Worm (Caenorhabditis elegans): Measurements from ENCODE around the gene clr-1.

clr-1 gene

DNA sequence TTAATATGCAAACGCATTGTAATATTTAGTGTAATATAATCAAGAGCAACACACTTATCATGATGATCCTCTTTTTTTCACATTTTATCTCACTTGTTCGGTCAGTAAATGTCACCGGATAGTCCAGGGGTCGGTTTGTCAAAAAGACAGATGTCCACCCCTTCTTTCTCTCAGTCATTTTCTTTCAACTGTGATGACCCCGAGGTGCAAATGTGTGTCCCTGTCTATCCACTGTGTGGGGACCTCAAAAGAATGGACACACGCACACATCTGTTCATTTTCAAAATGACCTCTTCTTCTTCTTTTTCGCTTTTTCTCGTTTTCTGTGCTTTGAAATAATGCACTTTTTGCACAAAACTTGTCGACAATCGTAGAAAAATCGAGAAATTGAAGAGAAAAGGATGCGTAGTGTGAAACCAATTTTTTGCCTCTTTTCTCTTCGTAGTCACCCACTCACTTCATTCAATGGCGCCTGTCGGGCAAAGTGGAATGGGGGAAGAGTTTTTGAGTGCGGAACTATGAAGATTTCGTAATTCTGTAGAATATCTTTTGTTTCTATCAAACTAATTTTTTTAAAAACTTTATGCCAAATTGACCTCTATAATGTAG, 2.4 kb upstream of the clr-1 start:
- TF ChIP-seq ceh-43 (GFP tag; optimal IDR thresholded peaks at IDR 0.05) (no peak), mab-5 (tag; optimal IDR thresholded peaks at IDR 0.05) (no peak), nhr-2 (tag; optimal IDR thresholded peaks at IDR 0.05) (peak; percentile 98), nhr-76 (tag; optimal IDR thresholded peaks at IDR 0.05) (no peak), mep-1 (tag; optimal IDR thresholded peaks at IDR 0.05) (no peak), drap-1 (GFP tag; optimal IDR thresholded peaks at IDR 0.05) (no peak), cnd-1 (tag; optimal IDR thresholded peaks at IDR 0.05) (peak; percentile 41), ces-1 (GFP tag; optimal IDR thresholded peaks at IDR 0.05) (no peak), zip-8 (tag; optimal IDR thresholded peaks at IDR 0.05) (no peak), sem-2 (GFP tag; optimal IDR thresholded peaks at IDR 0.05) (no peak), hlh-1 (tag; optimal IDR thresholded peaks at IDR 0.05) (peak; percentile 47), M03D4.4 (tag; optimal IDR thresholded peaks at IDR 0.05) (no peak), elt-3 (tag; optimal IDR thresholded peaks at IDR 0.05) (no peak), pha-4 (tag; optimal IDR thresholded peaks at IDR 0.05) (no peak), ceh-39 (tag; optimal IDR thresholded peaks at IDR 0.05) (no peak), lin-13 (tag; optimal IDR thresholded peaks at IDR 0.05) (no peak), nhr-237 (tag; optimal IDR thresholded peaks at IDR 0.05) (no peak), unc-62 (GFP tag; optimal IDR thresholded peaks at IDR 0.05) (no peak), lin-32 (GFP tag; optimal IDR thresholded peaks at IDR 0.05) (peak; percentile 24)

- TF ChIP-seq pha-4 (tag; optimal IDR thresholded peaks at IDR 0.05) (no peak), sptf-1 (tag; optimal IDR thresholded peaks at IDR 0.05) (no peak), elt-3 (tag; optimal IDR thresholded peaks at IDR 0.05) (no peak), lin-32 (GFP tag; optimal IDR thresholded peaks at IDR 0.05) (no peak), lin-13 (tag; optimal IDR thresholded peaks at IDR 0.05) (peak; percentile 42), nhr-237 (tag; optimal IDR thresholded peaks at IDR 0.05) (peak; percentile 34), unc-120 (tag; optimal IDR thresholded peaks at IDR 0.05; ENCODE audit: poor library complexity, severe bottlenecking) (no peak), ceh-43 (GFP tag; optimal IDR thresholded peaks at IDR 0.05) (no peak), ztf-11 (tag; optimal IDR thresholded peaks at IDR 0.05) (no peak), tbx-8 (GFP tag; optimal IDR thresholded peaks at IDR 0.05) (no peak), blmp-1 (tag; optimal IDR thresholded peaks at IDR 0.05) (no peak), nhr-76 (tag; optimal IDR thresholded peaks at IDR 0.05) (no peak), nhr-28 (tag; optimal IDR thresholded peaks at IDR 0.05) (no peak), ham-2 (GFP tag; optimal IDR thresholded peaks at IDR 0.05) (no peak), sem-2 (GFP tag; optimal IDR thresholded peaks at IDR 0.05) (no peak), zip-8 (tag; optimal IDR thresholded peaks at IDR 0.05) (no peak), M03D4.4 (tag; optimal IDR thresholded peaks at IDR 0.05) (no peak), elt-1 (tag; optimal IDR thresholded peaks at IDR 0.05; ENCODE audit: borderline replicate concordance, insufficient read depth) (no peak), mab-5 (tag; optimal IDR thresholded peaks at IDR 0.05) (no peak), cnd-1 (tag; optimal IDR thresholded peaks at IDR 0.05) (no peak), flh-1 (GFP tag; optimal IDR thresholded peaks at IDR 0.05) (no peak), mep-1 (tag; optimal IDR thresholded peaks at IDR 0.05) (peak; percentile 11), ceh-39 (tag; optimal IDR thresholded peaks at IDR 0.05) (no peak), lsy-2 (tag; optimal IDR thresholded peaks at IDR 0.05) (peak; percentile 73), drap-1 (GFP tag; optimal IDR thresholded peaks at IDR 0.05) (no peak), unc-62 (GFP tag; optimal IDR thresholded peaks at IDR 0.05) (no peak), ces-1 (GFP tag; optimal IDR thresholded peaks at IDR 0.05) (peak; percentile 84), nhr-12 (tag; optimal IDR thresholded peaks at IDR 0.05) (no peak)
These were observed 7.8 kb downstream of the clr-1 start, which contains the start of gene mrps-16 for ce11 chrII:5473946-5474423. Gene mrps-16, plus strand, starts transcription at chrII:5474373.

DNA sequence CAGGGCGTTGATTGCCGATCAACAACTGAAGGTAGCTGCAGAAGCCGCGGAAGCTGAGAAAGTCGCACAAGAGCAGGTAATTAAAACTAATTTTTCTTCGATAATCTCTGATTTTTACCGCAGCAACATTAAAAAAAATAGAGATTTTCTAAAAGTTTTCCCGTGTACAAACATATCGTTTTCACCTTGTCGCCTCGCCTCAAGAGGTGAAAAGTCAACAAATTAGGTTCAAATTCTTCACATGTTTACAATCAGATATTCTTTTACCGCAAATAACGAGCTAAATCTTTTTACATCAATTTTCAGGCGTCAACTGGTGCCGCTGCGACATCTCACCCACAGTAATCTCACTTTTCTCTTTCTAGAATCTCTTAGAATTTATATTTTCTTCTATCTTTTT, 8.8 kb downstream of the clr-1 start, which contains the start of gene ilcr-2:
Gene ilcr-2, plus strand, starts transcription at position 301 of the 400 bp plus-strand sequence.
- no peak for TF ChIP-seq ceh-39 (tag; optimal IDR thresholded peaks at IDR 0.05)
- TF ChIP-seq tbx-8 (GFP tag; optimal IDR thresholded peaks at IDR 0.05), result no peak
- TF ChIP-seq unc-120 (tag; optimal IDR thresholded peaks at IDR 0.05; ENCODE audit: poor library complexity, severe bottlenecking), result no peak
- TF ChIP-seq drap-1 (GFP tag; optimal IDR thresholded peaks at IDR 0.05), result no peak
- TF ChIP-seq pha-4 (tag; optimal IDR thresholded peaks at IDR 0.05), result no peak
- TF ChIP-seq hlh-1 (tag; optimal IDR thresholded peaks at IDR 0.05), result no peak
- no peak for TF ChIP-seq nhr-28 (tag; optimal IDR thresholded peaks at IDR 0.05)
- no peak for TF ChIP-seq snpc-4 (tag; optimal IDR thresholded peaks at IDR 0.05)

- TF ChIP-seq sptf-1 (tag; optimal IDR thresholded peaks at IDR 0.05), result no peak
- no peak for TF ChIP-seq nhr-12 (tag; optimal IDR thresholded peaks at IDR 0.05)
- no peak for TF ChIP-seq mab-5 (tag; optimal IDR thresholded peaks at IDR 0.05)
- no peak for TF ChIP-seq drap-1 (GFP tag; optimal IDR thresholded peaks at IDR 0.05)
- no peak for TF ChIP-seq tbx-8 (GFP tag; optimal IDR thresholded peaks at IDR 0.05)
- TF ChIP-seq nhr-76 (tag; optimal IDR thresholded peaks at IDR 0.05), result no peak
- TF ChIP-seq lsy-2 (tag; optimal IDR thresholded peaks at IDR 0.05), result no peak
- TF ChIP-seq M03D4.4 (tag; optimal IDR thresholded peaks at IDR 0.05), result no peak
- no peak for TF ChIP-seq elt-3 (tag; optimal IDR thresholded peaks at IDR 0.05)
- TF ChIP-seq hlh-1 (tag; optimal IDR thresholded peaks at IDR 0.05), result no peak
These were observed 12.2 kb downstream of the clr-1 start, which contains the start of gene F56D1.1 for ce11 chrII:5478318-5478717. Gene F56D1.1, plus strand, starts transcription at chrII:5478618.

All from whole organism, mixed stage, embryonic.